Fruit fly (Drosophila melanogaster) whole organism, embryonic: ENCODE measurements around the gene Ufd1.

Source experiments
- Aef1 ChIP-seq: fragments of 200-800 bp; sonication (Bioruptor generic); IDR thresholded peaks from 3 replicates; pipeline ENCODE4 v1.3.6; 2022; ENCODE audit warnings: missing biosample characterization, missing genetic modification characterization
- Antp ChIP-seq: fragments of 200-800 bp; sonication (Bioruptor generic); optimal IDR thresholded peaks from 3 replicates; lab custom pipeline; 2016; ENCODE audit warnings: missing biosample characterization, missing genetic modification characterization
- Atf-2 ChIP-seq: fragments of 200-800 bp; sonication (Bioruptor generic); optimal IDR thresholded peaks from 2 replicates; lab custom pipeline; 2016; ENCODE audit warnings: missing biosample characterization, missing genetic modification characterization
- CG11247 ChIP-seq: fragments of 200-800 bp; sonication (Bioruptor generic); IDR thresholded peaks from 2 replicates; pipeline ENCODE4 v1.3.6; 2022; ENCODE audit warnings: missing biosample characterization, missing genetic modification characterization
- CG11560 ChIP-seq: fragments of 200-800 bp; sonication (Bioruptor generic); IDR thresholded peaks from 3 replicates; pipeline ENCODE4 v1.3.6; 2022; ENCODE audit warnings: missing biosample characterization, missing genetic modification characterization
- CG11696 ChIP-seq: fragments of 200-800 bp; sonication (Bioruptor generic); IDR thresholded peaks from 2 replicates; pipeline ENCODE4 v1.3.6; 2022; ENCODE audit warnings: missing biosample characterization, missing genetic modification characterization
- CG12219 ChIP-seq: fragments of 200-800 bp; sonication (Bioruptor generic); optimal IDR thresholded peaks from 3 replicates; lab custom pipeline; 2018; ENCODE audit warnings: missing biosample characterization, mild to moderate bottlenecking, missing genetic modification characterization
- CG13287 ChIP-seq: fragments of 200-800 bp; sonication (Bioruptor generic); IDR thresholded peaks from 2 replicates; pipeline ENCODE4 v1.3.6; 2022; ENCODE audit warnings: missing biosample characterization, missing genetic modification characterization; ENCODE audit not compliant: partially characterized antibody
- CG13296 ChIP-seq: fragments of 200-800 bp; sonication (Bioruptor generic); optimal IDR thresholded peaks from 3 replicates; lab custom pipeline; 2018; ENCODE audit warnings: missing biosample characterization, mild to moderate bottlenecking, missing genetic modification characterization
- CG15011 ChIP-seq: fragments of 200-800 bp; sonication (Bioruptor generic); optimal IDR thresholded peaks from 3 replicates; lab custom pipeline; 2018; ENCODE audit warnings: missing biosample characterization, mild to moderate bottlenecking, missing genetic modification characterization
- CG1647 ChIP-seq: fragments of 200-800 bp; sonication (Bioruptor generic); optimal IDR thresholded peaks from 3 replicates; lab custom pipeline; 2016; ENCODE audit warnings: missing biosample characterization, missing genetic modification characterization
- CG17912 ChIP-seq: fragments of 200-800 bp; sonication (Bioruptor generic); optimal IDR thresholded peaks from 2 replicates; lab custom pipeline; 2018; ENCODE audit warnings: missing biosample characterization, mild to moderate bottlenecking, missing genetic modification characterization
- CG1832 ChIP-seq: fragments of 200-800 bp; sonication (Bioruptor generic); optimal IDR thresholded peaks from 2 replicates; lab custom pipeline; 2017; ENCODE audit warnings: missing biosample characterization, mild to moderate bottlenecking, missing genetic modification characterization, inconsistent platforms
- CG18619 ChIP-seq: fragments of 200-800 bp; sonication (Bioruptor generic); optimal IDR thresholded peaks from 3 replicates; lab custom pipeline; 2017; ENCODE audit warnings: missing biosample characterization, mild to moderate bottlenecking, missing genetic modification characterization
- CG2202 ChIP-seq: fragments of 200-800 bp; sonication (Bioruptor generic); optimal IDR thresholded peaks from 2 replicates; lab custom pipeline; 2018; ENCODE audit warnings: missing biosample characterization, mild to moderate bottlenecking, missing genetic modification characterization
- CG2712 ChIP-seq: fragments of 200-800 bp; optimal IDR thresholded peaks from 3 replicates; lab custom pipeline; 2019; ENCODE audit warnings: missing biosample characterization, mild to moderate bottlenecking, missing genetic modification characterization, moderate library complexity
- CG32772 ChIP-seq: fragments of 200-800 bp; sonication (Bioruptor generic); IDR thresholded peaks from 2 replicates; pipeline ENCODE4 v1.3.6; 2022; ENCODE audit warnings: missing biosample characterization, missing genetic modification characterization
- CG4360 ChIP-seq: fragments of 200-800 bp; sonication (Bioruptor generic); IDR thresholded peaks from 2 replicates; pipeline ENCODE4 v1.3.6; 2022; ENCODE audit warnings: missing biosample characterization, missing genetic modification characterization
- CG43689 ChIP-seq: fragments of 200-800 bp; sonication (Bioruptor generic); IDR thresholded peaks from 2 replicates; pipeline ENCODE4 v1.3.6; 2022; ENCODE audit warnings: missing biosample characterization, missing genetic modification characterization
- CG4617 ChIP-seq: fragments of 200-800 bp; sonication (Bioruptor generic); optimal IDR thresholded peaks from 3 replicates; lab custom pipeline; 2016; ENCODE audit warnings: missing biosample characterization, missing genetic modification characterization, borderline replicate concordance
- CG4854 ChIP-seq: fragments of 200-800 bp; sonication (Bioruptor generic); optimal IDR thresholded peaks from 2 replicates; lab custom pipeline; 2016; ENCODE audit warnings: missing biosample characterization, missing genetic modification characterization, inconsistent platforms
- CG5180 ChIP-seq: fragments of 200-800 bp; sonication (Bioruptor generic); optimal IDR thresholded peaks from 3 replicates; lab custom pipeline; 2017; ENCODE audit warnings: missing biosample characterization, missing genetic modification characterization, mild to moderate bottlenecking, moderate library complexity, missing genetic modification reagents
- CG6765 ChIP-seq: fragments of 200-800 bp; sonication (Bioruptor generic); optimal IDR thresholded peaks from 3 replicates; lab custom pipeline; 2017; ENCODE audit warnings: missing biosample characterization, mild to moderate bottlenecking, missing genetic modification characterization
- CG6813 ChIP-seq: fragments of 200-800 bp; sonication (Bioruptor generic); optimal IDR thresholded peaks from 2 replicates; lab custom pipeline; 2017; ENCODE audit warnings: missing biosample characterization, missing genetic modification characterization, mild to moderate bottlenecking, moderate library complexity, missing genetic modification reagents
- E2f1 ChIP-seq: fragments of 200-800 bp; sonication (Bioruptor generic); IDR thresholded peaks from 2 replicates; pipeline ENCODE4 v1.3.6; 2022; ENCODE audit warnings: missing biosample characterization, missing genetic modification characterization
- E2f2 ChIP-seq: fragments of 200-800 bp; sonication (Bioruptor generic); IDR thresholded peaks from 2 replicates; pipeline ENCODE4 v1.3.6; 2022; ENCODE audit warnings: missing biosample characterization, missing genetic modification characterization
- Elba2 ChIP-seq: fragments of 200-800 bp; sonication (Bioruptor generic); optimal IDR thresholded peaks from 3 replicates; lab custom pipeline; 2016; ENCODE audit warnings: missing biosample characterization, missing genetic modification characterization
- Ets65A ChIP-seq: fragments of 200-800 bp; sonication (Bioruptor generic); peaks from one replicate; lab custom pipeline; 2016; ENCODE audit warnings: missing biosample characterization, missing genetic modification characterization
- Hmr ChIP-seq: fragments of 200-800 bp; sonication (Bioruptor generic); optimal IDR thresholded peaks from 3 replicates; lab custom pipeline; 2017; ENCODE audit warnings: mild to moderate bottlenecking, missing biosample characterization, missing genetic modification reagents, missing genetic modification characterization
- Lhr ChIP-seq: fragments of 200-800 bp; sonication (Bioruptor generic); optimal IDR thresholded peaks from 3 replicates; lab custom pipeline; 2017; ENCODE audit warnings: mild to moderate bottlenecking, missing biosample characterization, missing genetic modification reagents, missing genetic modification characterization
- MTF-1 ChIP-seq: fragments of 200-800 bp; sonication (Bioruptor generic); optimal IDR thresholded peaks from 2 replicates; lab custom pipeline; 2018; ENCODE audit warnings: missing biosample characterization, mild to moderate bottlenecking, missing genetic modification characterization, borderline replicate concordance
- Nf-YB ChIP-seq: fragments of 200-800 bp; sonication (Bioruptor generic); optimal IDR thresholded peaks from 3 replicates; lab custom pipeline; 2019; ENCODE audit warnings: missing biosample characterization, mild to moderate bottlenecking, missing genetic modification characterization, moderate library complexity
- Rfx ChIP-seq: fragments of 200-800 bp; sonication (Bioruptor generic); IDR thresholded peaks from 2 replicates; pipeline ENCODE4 v1.3.6; 2022; ENCODE audit warnings: missing biosample characterization, missing genetic modification characterization
- corto ChIP-seq: fragments of 200-800 bp; sonication (Bioruptor generic); optimal IDR thresholded peaks from 2 replicates; lab custom pipeline; 2016; ENCODE audit warnings: missing biosample characterization, mild to moderate bottlenecking, missing genetic modification characterization, moderate library complexity
- dati ChIP-seq: fragments of 200-800 bp; sonication (Bioruptor generic); IDR thresholded peaks from 2 replicates; pipeline ENCODE4 v1.3.6; 2022; ENCODE audit warnings: missing biosample characterization, missing genetic modification characterization
- ewg ChIP-seq: fragments of 200-800 bp; sonication (Bioruptor generic); optimal IDR thresholded peaks from 3 replicates; lab custom pipeline; 2017; ENCODE audit warnings: mild to moderate bottlenecking, missing biosample characterization, missing genetic modification reagents, missing genetic modification characterization
- fd64A ChIP-seq: fragments of 200-800 bp; sonication (Bioruptor generic); optimal IDR thresholded peaks from 3 replicates; lab custom pipeline; 2018; ENCODE audit warnings: missing biosample characterization, mild to moderate bottlenecking, missing genetic modification characterization
- fru ChIP-seq: fragments of >200 bp; optimal IDR thresholded peaks from 2 replicates; lab custom pipeline; 2017
- gcm2 ChIP-seq: fragments of 200-800 bp; sonication (Bioruptor generic); optimal IDR thresholded peaks from 2 replicates; lab custom pipeline; 2016; ENCODE audit warnings: missing biosample characterization, missing genetic modification characterization
- gfzf ChIP-seq: fragments of 200-800 bp; sonication (Bioruptor generic); optimal IDR thresholded peaks from 2 replicates; lab custom pipeline; 2016; ENCODE audit warnings: missing biosample characterization, mild to moderate bottlenecking, missing genetic modification characterization, moderate library complexity
- hb ChIP-seq: fragments of 200-800 bp; sonication (Bioruptor generic); IDR thresholded peaks from 3 replicates; pipeline ENCODE4 v1.3.6; 2022; ENCODE audit warnings: missing biosample characterization, missing genetic modification characterization; ENCODE audit not compliant: partially characterized antibody
- pzg ChIP-seq: fragments of 200-800 bp; sonication (Bioruptor generic); optimal IDR thresholded peaks from 3 replicates; lab custom pipeline; 2018; ENCODE audit warnings: missing biosample characterization, mild to moderate bottlenecking, missing genetic modification characterization, moderate library complexity
- sr ChIP-seq: fragments of 200-800 bp; sonication (Bioruptor generic); IDR thresholded peaks from 3 replicates; pipeline ENCODE4 v1.3.6; 2022; ENCODE audit warnings: missing biosample characterization, missing genetic modification characterization
- stc ChIP-seq: fragments of 200-800 bp; sonication (Bioruptor generic); IDR thresholded peaks from 2 replicates; pipeline ENCODE4 v1.3.6; 2022; ENCODE audit warnings: missing biosample characterization, missing genetic modification characterization
- stwl ChIP-seq: fragments of 200-800 bp; sonication (Bioruptor generic); optimal IDR thresholded peaks from 3 replicates; lab custom pipeline; 2018; ENCODE audit warnings: missing biosample characterization, mild to moderate bottlenecking, missing genetic modification characterization, moderate library complexity
- toy ChIP-seq: fragments of 200-800 bp; sonication (Bioruptor generic); IDR thresholded peaks from 2 replicates; pipeline ENCODE4 v1.3.6; 2022; ENCODE audit warnings: missing biosample characterization, missing genetic modification characterization
- tx ChIP-seq: fragments of 200-800 bp; sonication (Bioruptor generic); optimal IDR thresholded peaks from 2 replicates; lab custom pipeline; 2016; ENCODE audit warnings: missing biosample characterization, missing genetic modification characterization
- vnd ChIP-seq: fragments of 200-800 bp; sonication (Bioruptor generic); IDR thresholded peaks from 3 replicates; pipeline ENCODE4 v1.3.6; 2022; ENCODE audit warnings: missing biosample characterization, missing genetic modification characterization; ENCODE audit not compliant: partially characterized antibody
- vvl ChIP-seq: fragments of 200-800 bp; sonication (Bioruptor generic); IDR thresholded peaks from 2 replicates; pipeline ENCODE4 v1.3.6; 2022; ENCODE audit warnings: missing biosample characterization, missing genetic modification characterization

The Ufd1 gene

DNA sequence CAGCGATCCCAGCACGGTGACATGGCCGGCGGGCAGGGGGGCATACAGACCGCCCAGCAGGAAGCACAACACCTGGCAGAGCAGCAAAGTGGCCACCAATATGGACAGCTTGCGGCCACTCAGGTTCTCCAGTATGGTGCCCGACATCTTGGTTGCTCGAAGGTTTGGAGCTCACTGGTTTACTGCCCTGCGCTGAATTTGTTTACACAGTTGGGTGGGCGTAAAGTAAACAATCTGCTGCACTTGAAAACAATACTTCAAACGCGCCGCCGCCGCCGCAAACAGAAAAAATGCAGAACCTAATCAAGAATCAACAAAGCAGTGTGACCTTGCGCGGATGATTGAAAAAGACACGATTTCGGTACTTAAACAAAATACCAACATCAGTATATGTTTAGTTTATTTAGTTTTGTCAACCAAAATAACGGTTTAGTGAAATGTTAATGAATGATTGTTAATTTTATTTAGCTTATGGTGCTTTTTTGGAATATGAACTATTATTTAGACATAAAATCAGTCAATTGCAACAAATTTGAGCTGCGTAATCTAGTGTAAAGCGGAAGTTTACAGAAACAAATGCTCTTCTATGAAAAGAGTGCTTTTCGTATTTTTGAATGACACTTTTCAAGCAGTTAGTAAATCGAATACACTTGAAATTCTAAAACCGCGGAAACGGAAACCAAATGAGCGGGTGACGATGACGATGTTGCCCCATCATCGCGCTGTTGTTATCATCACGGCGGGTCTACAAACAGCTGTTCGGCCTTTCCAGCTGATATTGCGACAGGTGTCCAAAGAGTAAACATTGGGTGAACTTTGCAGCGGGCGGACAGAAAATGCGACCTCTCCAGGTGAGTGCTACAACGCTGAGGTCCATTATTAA is 46.5 kb upstream of the Ufd1 start, which contains the start of the genes wls and Adck5 (continued):
- peak; percentile 4 for TF ChIP-seq Antp (GFP tag; lab: Kevin White, UChicago)
- TF ChIP-seq CG5180 (GFP tag; lab: Kevin White, UChicago): peak; percentile 7
- peak; percentile 50 for TF ChIP-seq CG2202
- TF ChIP-seq Ets65A: no peak
- no peak for TF ChIP-seq E2f1 (GFP tag; lab: Robert Waterston, UW)
- TF ChIP-seq CG15011: peak; percentile 61
- peak; percentile 35 for TF ChIP-seq CG4854 (GFP tag; lab: Kevin White, UChicago)
- TF ChIP-seq hb: no peak
- peak; percentile 47 for TF ChIP-seq CG12219 (GFP tag; lab: Kevin White, UChicago)
- TF ChIP-seq stc (GFP tag; lab: Robert Waterston, UW): peak; percentile 30; the same call in 1 of the 2 replicates
- TF ChIP-seq Lhr: peak; percentile 41
- no peak for TF ChIP-seq CG11560 (tag; lab: Robert Waterston, UW)
- no peak for TF ChIP-seq CG2712 (tag; lab: Kevin White, UChicago)
- TF ChIP-seq corto (GFP tag; lab: Kevin White, UChicago): no peak
- no peak for TF ChIP-seq Atf-2 (GFP tag; lab: Kevin White, UChicago)
- TF ChIP-seq vnd (GFP tag; lab: Robert Waterston, UW): no peak
- peak; percentile 70 for TF ChIP-seq CG13296 (GFP tag; lab: Kevin White, UChicago)
- no peak for TF ChIP-seq dati (GFP tag; lab: Robert Waterston, UW)
- TF ChIP-seq tx (GFP tag; lab: Kevin White, UChicago): no peak
- TF ChIP-seq CG11696 (GFP tag; lab: Robert Waterston, UW): no peak
- TF ChIP-seq gcm2 (GFP tag; lab: Kevin White, UChicago): peak; percentile 3
- 0 out of 3 replicates have a peak, but pooled peaks have one; percentile 46 for TF ChIP-seq sr
- 0 out of 2 replicates have a peak, but pooled peaks have one; percentile 30 for TF ChIP-seq vvl (GFP tag; lab: Robert Waterston, UW)
- no peak for TF ChIP-seq Aef1 (GFP tag; lab: Robert Waterston, UW)
- TF ChIP-seq CG1832 (GFP tag; lab: Kevin White, UChicago): no peak
- no peak for TF ChIP-seq CG4360 (GFP tag; lab: Robert Waterston, UW)
- peak; percentile 12 for TF ChIP-seq ewg (GFP tag; lab: Kevin White, UChicago)
- no peak for TF ChIP-seq CG1647 (GFP tag; lab: Kevin White, UChicago)
- no peak for TF ChIP-seq toy (GFP tag; lab: Robert Waterston, UW)
- peak; percentile 27 for TF ChIP-seq CG18619
- TF ChIP-seq Nf-YB (GFP tag; lab: Kevin White, UChicago): no peak
- TF ChIP-seq, all 482 proteins: peak for 204

DNA sequence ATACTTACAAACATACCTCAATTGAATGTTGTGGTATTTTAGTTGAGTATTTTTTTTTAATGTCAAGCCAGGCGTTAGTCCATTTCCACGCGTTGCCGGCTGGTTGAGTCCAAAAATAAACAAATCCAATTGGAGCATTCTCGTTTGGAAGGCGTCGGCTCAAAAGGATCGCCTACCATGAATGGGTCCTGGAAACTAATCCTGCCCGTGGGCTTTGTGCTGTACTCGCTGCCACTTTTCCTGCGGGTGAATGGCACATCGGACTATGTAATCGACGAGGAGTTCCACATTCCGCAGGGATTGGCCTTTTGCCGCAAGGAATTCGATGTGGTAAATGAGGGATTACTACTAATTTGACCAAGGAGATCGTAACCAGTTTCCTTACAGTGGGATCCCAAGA is 41.9 kb upstream of the Ufd1 start, which contains the start of gene Alg10:
TSS of gene Alg10 (plus strand) at position 73 of the 400 bp plus-strand sequence.
- TF ChIP-seq MTF-1 (GFP tag; lab: Kevin White, UChicago): no peak
- TF ChIP-seq Hmr (GFP tag; lab: Kevin White, UChicago): no peak
- TF ChIP-seq CG6813: no peak
- TF ChIP-seq stwl (tag; lab: Kevin White, UChicago): peak; percentile 80
- TF ChIP-seq stc (GFP tag; lab: Robert Waterston, UW): no peak
- peak; percentile 38 for TF ChIP-seq Elba2 (GFP tag; lab: Kevin White, UChicago)
- TF ChIP-seq CG13287 (GFP tag; lab: Robert Waterston, UW): peak; percentile 33; the same call in 1 of the 2 replicates
- TF ChIP-seq E2f2 (GFP tag; lab: Robert Waterston, UW): peak; percentile 30; the same call in 1 of the 2 replicates
- 0 out of 2 replicates have a peak, but pooled peaks have one; percentile 22 for TF ChIP-seq CG43689 (GFP tag; lab: Robert Waterston, UW)
- no peak for TF ChIP-seq CG6765 (GFP tag; lab: Kevin White, UChicago)
- TF ChIP-seq gfzf (GFP tag; lab: Kevin White, UChicago): peak; percentile 77
- TF ChIP-seq fd64A (GFP tag; lab: Kevin White, UChicago): no peak
- no peak for TF ChIP-seq CG32772 (GFP tag; lab: Robert Waterston, UW)
- TF ChIP-seq Rfx (GFP tag; lab: Robert Waterston, UW): no peak
- TF ChIP-seq fru: no peak
- no peak for TF ChIP-seq CG11247 (GFP tag; lab: Robert Waterston, UW)
- TF ChIP-seq CG4617 (GFP tag; lab: Kevin White, UChicago): peak; percentile 7
- peak; percentile 32 for TF ChIP-seq pzg
- no peak for TF ChIP-seq CG17912 (GFP tag; lab: Kevin White, UChicago)
